Fruit fly (Drosophila melanogaster) whole organism, prepupa: ENCODE data around the gene MED14.
A peak's percentile ranks its signal among the peaks of the same experiment; 100 is the strongest.

Source experiments
- Blimp-1 ChIP-seq: fragments of 200-800 bp; sonication (Bioruptor generic); optimal IDR thresholded peaks from 3 replicates; lab custom pipeline; 2017; ENCODE audit warnings: missing biosample characterization, missing genetic modification characterization, mild to moderate bottlenecking, moderate library complexity, missing genetic modification reagents
- CG10631 ChIP-seq: fragments of 200-800 bp; sonication (Bioruptor generic); optimal IDR thresholded peaks from 2 replicates; lab custom pipeline; 2016; ENCODE audit warnings: missing biosample characterization, missing genetic modification characterization
- CG10669 ChIP-seq: fragments of 200-800 bp; sonication (Bioruptor generic); optimal IDR thresholded peaks from 3 replicates; lab custom pipeline; 2018; ENCODE audit warnings: missing biosample characterization, mild to moderate bottlenecking, missing genetic modification characterization, moderate library complexity
- CG11762 ChIP-seq: fragments of 200-800 bp; sonication (Bioruptor generic); optimal IDR thresholded peaks from 3 replicates; lab custom pipeline; 2016; ENCODE audit warnings: missing biosample characterization, missing genetic modification characterization; ENCODE audit not compliant: insufficient read depth
- CG11902 ChIP-seq: fragments of 200-800 bp; sonication (Bioruptor generic); optimal IDR thresholded peaks from 3 replicates; lab custom pipeline; 2016; ENCODE audit warnings: missing biosample characterization, missing genetic modification characterization
- CG15336 ChIP-seq: fragments of 200-800 bp; sonication (Bioruptor generic); IDR thresholded peaks from 2 replicates; pipeline ENCODE4 v1.3.6; 2022; ENCODE audit warnings: missing biosample characterization, missing genetic modification characterization
- CG1621 ChIP-seq: fragments of 200-800 bp; sonication (Bioruptor generic); optimal IDR thresholded peaks from 3 replicates; lab custom pipeline; 2018; ENCODE audit warnings: missing biosample characterization, mild to moderate bottlenecking, missing genetic modification characterization
- CG3032 ChIP-seq: fragments of 200-800 bp; optimal IDR thresholded peaks from 2 replicates; lab custom pipeline; 2019; ENCODE audit warnings: missing biosample characterization, mild to moderate bottlenecking, missing genetic modification characterization, moderate library complexity
- CG32006 ChIP-seq: fragments of 200-800 bp; sonication (Bioruptor generic); optimal IDR thresholded peaks from 3 replicates; lab custom pipeline; 2017; ENCODE audit warnings: missing biosample characterization, mild to moderate bottlenecking, missing genetic modification characterization
- CG3919 ChIP-seq: fragments of 200-800 bp; sonication (Bioruptor generic); optimal IDR thresholded peaks from 3 replicates; lab custom pipeline; 2016; ENCODE audit warnings: missing biosample characterization, missing genetic modification characterization
- CG4318 ChIP-seq: fragments of 200-800 bp; sonication (Bioruptor generic); optimal IDR thresholded peaks from 3 replicates; lab custom pipeline; 2017; ENCODE audit warnings: missing biosample characterization, mild to moderate bottlenecking, missing genetic modification characterization
- CG6163 ChIP-seq: fragments of 200-800 bp; sonication (Bioruptor generic); IDR thresholded peaks from 3 replicates; pipeline ENCODE4 v1.3.6; 2022; ENCODE audit warnings: missing biosample characterization, missing genetic modification characterization
- CG6808 ChIP-seq: fragments of 200-800 bp; sonication (Bioruptor generic); optimal IDR thresholded peaks from 3 replicates; lab custom pipeline; 2017; ENCODE audit warnings: missing biosample characterization, missing genetic modification characterization, mild to moderate bottlenecking, moderate library complexity, missing genetic modification reagents
- CG6854 ChIP-seq: fragments of 200-800 bp; sonication (Bioruptor generic); optimal IDR thresholded peaks from 2 replicates; lab custom pipeline; 2017; ENCODE audit warnings: missing biosample characterization, mild to moderate bottlenecking, missing genetic modification characterization
- CG7368 ChIP-seq: fragments of 200-800 bp; sonication (Bioruptor generic); optimal IDR thresholded peaks from 3 replicates; lab custom pipeline; 2016; ENCODE audit warnings: missing biosample characterization, missing genetic modification characterization
- CG8632 ChIP-seq: fragments of 200-800 bp; sonication (Bioruptor generic); optimal IDR thresholded peaks from 3 replicates; lab custom pipeline; 2016; ENCODE audit warnings: missing biosample characterization, missing genetic modification characterization
- CG9139 ChIP-seq: fragments of 200-800 bp; sonication (Bioruptor generic); optimal IDR thresholded peaks from 3 replicates; lab custom pipeline; 2017; ENCODE audit warnings: missing biosample characterization, mild to moderate bottlenecking, missing genetic modification characterization
- Eip78C ChIP-seq: fragments of 200-800 bp; sonication (Bioruptor generic); peaks from one replicate; lab custom pipeline; 2016; ENCODE audit warnings: missing biosample characterization, missing genetic modification characterization
- Eip93F ChIP-seq: fragments of 200-800 bp; sonication (Bioruptor generic); optimal IDR thresholded peaks from 2 replicates; lab custom pipeline; 2016; ENCODE audit warnings: missing biosample characterization, mild to moderate bottlenecking, missing genetic modification characterization
- Ets96B ChIP-seq: fragments of 200-800 bp; optimal IDR thresholded peaks from 2 replicates; lab custom pipeline; 2019; ENCODE audit warnings: missing biosample characterization, mild to moderate bottlenecking, missing genetic modification characterization, moderate library complexity
- Gug ChIP-seq: fragments of 200-800 bp; sonication (Bioruptor generic); IDR thresholded peaks from 2 replicates; pipeline ENCODE4 v1.3.6; 2022; ENCODE audit warnings: missing biosample characterization, missing genetic modification characterization
- Hr39 ChIP-seq: fragments of 200-800 bp; sonication (Bioruptor generic); optimal IDR thresholded peaks from 2 replicates; lab custom pipeline; 2016; ENCODE audit warnings: missing biosample characterization, missing genetic modification characterization
- Hr4 ChIP-seq: fragments of 200-800 bp; sonication (Bioruptor generic); optimal IDR thresholded peaks from 3 replicates; lab custom pipeline; 2016; ENCODE audit warnings: missing biosample characterization, missing genetic modification characterization
- OdsH ChIP-seq: fragments of 200-800 bp; sonication (Bioruptor generic); optimal IDR thresholded peaks from 3 replicates; lab custom pipeline; 2016; ENCODE audit warnings: missing biosample characterization, missing genetic modification characterization
- Smox ChIP-seq: fragments of 200-800 bp; sonication (Bioruptor generic); optimal IDR thresholded peaks from 3 replicates; lab custom pipeline; 2016; ENCODE audit warnings: missing biosample characterization, missing genetic modification characterization
- Sox102F ChIP-seq: fragments of 200-800 bp; sonication (Bioruptor generic); optimal IDR thresholded peaks from 2 replicates; lab custom pipeline; 2016; ENCODE audit warnings: missing biosample characterization, mild to moderate bottlenecking, missing genetic modification characterization
- Sox14 ChIP-seq: fragments of 200-800 bp; sonication (Bioruptor generic); optimal IDR thresholded peaks from 3 replicates; lab custom pipeline; 2016; ENCODE audit warnings: missing biosample characterization, missing genetic modification characterization
- Sox15 ChIP-seq: fragments of 200-800 bp; sonication (Bioruptor generic); optimal IDR thresholded peaks from 3 replicates; lab custom pipeline; 2016; ENCODE audit warnings: missing biosample characterization, missing genetic modification characterization
- acj6 ChIP-seq: fragments of 200-800 bp; sonication (Bioruptor generic); optimal IDR thresholded peaks from 3 replicates; lab custom pipeline; 2016; ENCODE audit warnings: missing biosample characterization, missing genetic modification characterization
- cyc ChIP-seq: fragments of 200-800 bp; sonication (Bioruptor generic); optimal IDR thresholded peaks from 3 replicates; lab custom pipeline; 2016; ENCODE audit warnings: missing biosample characterization, missing genetic modification characterization
- dac ChIP-seq: fragments of 200-800 bp; sonication (Bioruptor generic); optimal IDR thresholded peaks from 2 replicates; lab custom pipeline; 2017; ENCODE audit warnings: missing biosample characterization, mild to moderate bottlenecking, missing genetic modification characterization
- dsx ChIP-seq: fragments of 200-800 bp; optimal IDR thresholded peaks from 3 replicates; lab custom pipeline; 2019; ENCODE audit warnings: missing biosample characterization, mild to moderate bottlenecking, missing genetic modification characterization, moderate library complexity; ENCODE audit not compliant: poor library complexity, severe bottlenecking
- eg ChIP-seq: fragments of 200-800 bp; sonication (Bioruptor generic); IDR thresholded peaks from 3 replicates; pipeline ENCODE4 v1.3.6; 2022; ENCODE audit warnings: missing biosample characterization, missing genetic modification characterization
- fd59A ChIP-seq: fragments of 200-800 bp; sonication (Bioruptor generic); optimal IDR thresholded peaks from 2 replicates; lab custom pipeline; 2017; ENCODE audit warnings: missing biosample characterization, mild to moderate bottlenecking, missing genetic modification characterization, missing genetic modification reagents
- fd85E ChIP-seq: fragments of 200-800 bp; sonication (Bioruptor generic); optimal IDR thresholded peaks from 3 replicates; lab custom pipeline; 2016; ENCODE audit warnings: missing biosample characterization, missing genetic modification characterization
- fkh ChIP-seq: fragments of 200-800 bp; sonication (Bioruptor generic); optimal IDR thresholded peaks from 3 replicates; lab custom pipeline; 2017; ENCODE audit warnings: missing biosample characterization, mild to moderate bottlenecking, missing genetic modification characterization, moderate library complexity
- lz ChIP-seq: fragments of 200-800 bp; sonication (Bioruptor generic); optimal IDR thresholded peaks from 3 replicates; lab custom pipeline; 2016; ENCODE audit warnings: missing biosample characterization, missing genetic modification characterization
- net ChIP-seq: fragments of 200-800 bp; sonication (Bioruptor generic); optimal IDR thresholded peaks from 3 replicates; lab custom pipeline; 2016; ENCODE audit warnings: missing biosample characterization, missing genetic modification characterization
- salr ChIP-seq, 2 experiments: fragments of 200-800 bp; sonication (Bioruptor generic); optimal IDR thresholded peaks; 3 replicates each; lab custom pipeline; 2016 to 2018; ENCODE audit warnings: missing biosample characterization in 2 of 2, missing genetic modification characterization in 2 of 2, mild to moderate bottlenecking in 1 of 2
- spab ChIP-seq: fragments of 200-800 bp; sonication (Bioruptor generic); optimal IDR thresholded peaks from 2 replicates; lab custom pipeline; 2017; ENCODE audit warnings: missing biosample characterization, mild to moderate bottlenecking, missing genetic modification characterization, missing genetic modification reagents
- ss ChIP-seq, 2 experiments: fragments of 200-800 bp; sonication (Bioruptor generic); optimal IDR thresholded peaks; 2 replicates in 1 of 2; 3 replicates in 1 of 2; lab custom pipeline; 2017 to 2018; ENCODE audit warnings: mild to moderate bottlenecking in 2 of 2, missing biosample characterization in 2 of 2, missing genetic modification characterization in 2 of 2, moderate library complexity in 1 of 2
- svp ChIP-seq: fragments of 200-800 bp; sonication (Bioruptor generic); peaks from one replicate; lab custom pipeline; 2016; ENCODE audit warnings: missing biosample characterization, missing genetic modification characterization
- topi ChIP-seq: fragments of 200-800 bp; sonication (Bioruptor generic); optimal IDR thresholded peaks from 3 replicates; lab custom pipeline; 2016; ENCODE audit warnings: missing biosample characterization, missing genetic modification characterization

The MED14 gene

dm6 chr3L:561117-561516, 31.9 kb upstream of the MED14 start:
- TF ChIP-seq Eip78C (GFP tag; lab: Kevin White, UChicago) (peak; percentile 77), svp (peak; percentile 41), Blimp-1 (GFP tag; lab: Kevin White, UChicago) (no peak), eg (no peak; the same call in 2 of the 3 replicates), CG7368 (GFP tag; lab: Kevin White, UChicago) (no peak), OdsH (GFP tag; lab: Kevin White, UChicago) (no peak), CG6163 (GFP tag; lab: Robert Waterston, UW) (0 out of 3 replicates have a peak, but pooled peaks have one; percentile 39)
- TF ChIP-seq, all 60 proteins: peak for 3

dm6 chr3L:561772-562454, 31.1 kb upstream of the MED14 start:
- TF ChIP-seq Gug (no peak), fkh (GFP tag; lab: Kevin White, UChicago) (peak; percentile 57), Eip78C (GFP tag; lab: Kevin White, UChicago) (peak; percentile 32), CG10669 (GFP tag; lab: Kevin White, UChicago) (no peak), eg (0 out of 3 replicates have a peak, but pooled peaks have one; percentile 22), topi (no peak), CG6163 (GFP tag; lab: Robert Waterston, UW) (0 out of 3 replicates have a peak, but pooled peaks have one; percentile 27)
- TF ChIP-seq, all 60 proteins: peak for 4

- TF ChIP-seq CG4318 (GFP tag; lab: Kevin White, UChicago) (peak; percentile 63), CG8632 (GFP tag; lab: Kevin White, UChicago) (peak; percentile 28), CG6163 (GFP tag; lab: Robert Waterston, UW) (peak; percentile 89), CG3919 (GFP tag; lab: Kevin White, UChicago) (peak; percentile 63), fkh (GFP tag; lab: Kevin White, UChicago) (no peak), acj6 (peak; percentile 60), ss (GFP tag; optimal IDR thresholded peaks at IDR 0.05; lab: Kevin White, UChicago) (peak in 1 of 2 experiments; percentile 24), CG10631 (peak; percentile 30), Hr39 (peak; percentile 33), dac (GFP tag; lab: Kevin White, UChicago) (peak; percentile 54), eg (peak; percentile 96), svp (peak; percentile 83), Sox102F (GFP tag; lab: Kevin White, UChicago) (no peak), Smox (peak; percentile 27), CG6808 (GFP tag; lab: Kevin White, UChicago) (peak; percentile 52), CG7368 (GFP tag; lab: Kevin White, UChicago) (peak; percentile 0), OdsH (GFP tag; lab: Kevin White, UChicago) (peak; percentile 71), dsx (GFP tag; lab: Kevin White, UChicago) (no peak), lz (peak; percentile 29), fd59A (no peak), CG32006 (GFP tag; lab: Kevin White, UChicago) (peak; percentile 85), Eip93F (GFP tag; lab: Kevin White, UChicago) (no peak), CG1621 (tag; lab: Kevin White, UChicago) (no peak), spab (GFP tag; lab: Kevin White, UChicago) (peak; percentile 14), CG11902 (GFP tag; lab: Kevin White, UChicago) (peak; percentile 50), Ets96B (tag; lab: Kevin White, UChicago) (peak; percentile 27), CG15336 (GFP tag; lab: Robert Waterston, UW) (peak; percentile 92), CG6854 (GFP tag; lab: Kevin White, UChicago) (no peak), fd85E (GFP tag; lab: Kevin White, UChicago) (no peak), net (peak; percentile 72), Sox14 (peak; percentile 46), Blimp-1 (GFP tag; lab: Kevin White, UChicago) (peak; percentile 7), salr (GFP tag; optimal IDR thresholded peaks at IDR 0.05; lab: Kevin White, UChicago) (peak; percentile 2 to 58), CG3032 (no peak), CG9139 (no peak), CG11762 (GFP tag; lab: Kevin White, UChicago) (peak; percentile 61), Sox15 (GFP tag; lab: Kevin White, UChicago) (peak; percentile 5), cyc (GFP tag; lab: Kevin White, UChicago) (peak; percentile 21), Hr4 (peak; percentile 81)
Observed at dm6 chr3L:563002-563627, 29.9 kb upstream of the MED14 start.
